Worm (Caenorhabditis elegans) whole organism, midembryonic: Measurements from ENCODE around the gene K11H12.1.

Source experiments
- cog-1 ChIP-seq: sonication (generic microtip); optimal IDR thresholded peaks from 2 replicates; lab custom pipeline; 2016; ENCODE audit warnings: missing genetic modification characterization, missing compliant biosample characterization
- klf-2 ChIP-seq: fragments of 200-800 bp; sonication (Bioruptor generic); conservative IDR thresholded peaks from 2 replicates; pipeline ENCODE4 v1.3.6; 2022; ENCODE audit warnings: missing genetic modification reagents, missing genetic modification characterization, missing compliant biosample characterization
- ref-1 ChIP-seq: fragments of 200-800 bp; sonication (Bioruptor generic); conservative IDR thresholded peaks from 2 replicates; pipeline ENCODE4 v1.3.6; 2022; ENCODE audit warnings: missing genetic modification reagents, missing genetic modification characterization, missing compliant biosample characterization
- ztf-23 ChIP-seq: fragments of 200-800 bp; sonication (Bioruptor generic); IDR thresholded peaks from 2 replicates; pipeline ENCODE4 v1.3.6; 2022; ENCODE audit warnings: missing genetic modification reagents, missing genetic modification characterization, missing compliant biosample characterization
- ztf-29 ChIP-seq: fragments of 200-800 bp; sonication (Bioruptor generic); IDR thresholded peaks from 2 replicates; pipeline ENCODE4 v1.3.6; 2022; ENCODE audit warnings: missing genetic modification reagents, missing genetic modification characterization, missing compliant biosample characterization

DNA sequence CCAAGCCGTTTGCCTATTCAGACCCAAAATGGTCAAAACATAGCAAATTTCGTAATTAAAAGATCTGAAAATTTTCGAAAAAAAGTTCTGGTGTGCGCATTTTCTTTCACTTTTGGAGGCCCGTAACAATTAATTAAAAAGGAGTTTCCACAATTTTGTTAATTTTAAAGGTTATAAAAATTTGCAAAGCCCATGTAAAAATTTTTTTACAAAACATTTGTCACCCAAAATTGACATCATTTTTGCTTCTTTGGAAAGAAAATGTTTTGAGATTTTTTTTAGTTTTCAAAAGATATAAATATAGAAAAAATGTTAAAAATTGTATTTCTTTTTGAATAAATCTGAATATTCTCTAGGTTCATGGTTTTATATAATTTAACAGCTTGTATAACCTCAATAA, 13.8 kb upstream of the K11H12.1 start, which contains the start of gene K11H12.6:
- no peak for TF ChIP-seq klf-2 (GFP tag; lab: Robert Waterston, UW)
- no peak for TF ChIP-seq ztf-29 (GFP tag; lab: Robert Waterston, UW)
- TF ChIP-seq ref-1 (GFP tag; lab: Robert Waterston, UW), result no peak
- TF ChIP-seq cog-1 (tag; lab: Kevin White, UChicago), result no peak
- no peak for TF ChIP-seq ztf-23 (GFP tag; lab: Robert Waterston, UW)
